Fruit fly (Drosophila melanogaster) whole organism, pupa: Measurements from ENCODE around the gene elm.

Experiments used
- CG10348 ChIP-seq: fragments of 200-800 bp; sonication (Bioruptor generic); IDR thresholded peaks from 2 replicates; pipeline ENCODE4 v1.3.6; 2022; ENCODE audit warnings: missing biosample characterization, missing genetic modification characterization
- CG12605 ChIP-seq: fragments of 200-800 bp; sonication (Bioruptor generic); IDR thresholded peaks from 2 replicates; pipeline ENCODE4 v1.3.6; 2022; ENCODE audit warnings: missing biosample characterization, missing genetic modification characterization
- CG13204 ChIP-seq: fragments of 200-800 bp; sonication (Bioruptor generic); optimal IDR thresholded peaks from 2 replicates; lab custom pipeline; 2018; ENCODE audit warnings: missing biosample characterization, mild to moderate bottlenecking, missing genetic modification characterization, moderate library complexity
- CG14655 ChIP-seq: fragments of 200-800 bp; sonication (Bioruptor generic); optimal IDR thresholded peaks from 3 replicates; lab custom pipeline; 2017; ENCODE audit warnings: mild to moderate bottlenecking, missing biosample characterization, missing genetic modification reagents, missing genetic modification characterization
- CG15710 ChIP-seq: fragments of 200-800 bp; sonication (Bioruptor generic); optimal IDR thresholded peaks from 2 replicates; lab custom pipeline; 2018; ENCODE audit warnings: missing biosample characterization, mild to moderate bottlenecking, missing genetic modification characterization, moderate library complexity
- CG17806 ChIP-seq: fragments of 200-800 bp; sonication (Bioruptor generic); optimal IDR thresholded peaks from 2 replicates; lab custom pipeline; 2018; ENCODE audit warnings: missing biosample characterization, mild to moderate bottlenecking, missing genetic modification characterization, moderate library complexity
- CG32121 ChIP-seq: fragments of 200-800 bp; sonication (Bioruptor generic); IDR thresholded peaks from 2 replicates; pipeline ENCODE4 v1.3.6; 2022; ENCODE audit warnings: missing biosample characterization, missing genetic modification characterization
- CG34367 ChIP-seq: fragments of 200-800 bp; sonication (Bioruptor generic); optimal IDR thresholded peaks from 2 replicates; lab custom pipeline; 2018; ENCODE audit warnings: missing biosample characterization, mild to moderate bottlenecking, missing genetic modification characterization
- CG4496 ChIP-seq: fragments of 200-800 bp; sonication (Bioruptor generic); IDR thresholded peaks from 3 replicates; pipeline ENCODE4 v1.3.6; 2022; ENCODE audit warnings: missing biosample characterization, missing genetic modification characterization
- CG8159 ChIP-seq: fragments of 200-800 bp; sonication (Bioruptor generic); optimal IDR thresholded peaks from 3 replicates; lab custom pipeline; 2018; ENCODE audit warnings: missing biosample characterization, mild to moderate bottlenecking, missing genetic modification characterization, moderate library complexity
- CG8301 ChIP-seq: fragments of 200-800 bp; sonication (Bioruptor generic); optimal IDR thresholded peaks from 2 replicates; lab custom pipeline; 2018; ENCODE audit warnings: missing biosample characterization, mild to moderate bottlenecking, missing genetic modification characterization
- CG9948 ChIP-seq: fragments of 200-800 bp; sonication (Bioruptor generic); optimal IDR thresholded peaks from 2 replicates; lab custom pipeline; 2018; ENCODE audit warnings: missing biosample characterization, mild to moderate bottlenecking, missing genetic modification characterization, moderate library complexity
- D1 ChIP-seq: fragments of 200-800 bp; sonication (Bioruptor generic); optimal IDR thresholded peaks from 2 replicates; lab custom pipeline; 2018; ENCODE audit warnings: missing biosample characterization, mild to moderate bottlenecking, missing genetic modification characterization, moderate library complexity
- EcR ChIP-seq: fragments of 200-800 bp; sonication (Bioruptor generic); optimal IDR thresholded peaks from 3 replicates; lab custom pipeline; 2019; ENCODE audit warnings: missing biosample characterization, missing genetic modification characterization, mild to moderate bottlenecking, moderate library complexity, missing genetic modification reagents
- Pif1A ChIP-seq: fragments of 200-800 bp; sonication (Bioruptor generic); optimal IDR thresholded peaks from 3 replicates; lab custom pipeline; 2016; ENCODE audit warnings: missing biosample characterization, missing genetic modification characterization
- Pif1B ChIP-seq: fragments of 200-800 bp; sonication (Bioruptor generic); optimal IDR thresholded peaks from 3 replicates; lab custom pipeline; 2016; ENCODE audit warnings: missing biosample characterization, missing genetic modification characterization
- Snoo ChIP-seq: fragments of 200-800 bp; sonication (Bioruptor generic); optimal IDR thresholded peaks from 3 replicates; lab custom pipeline; 2017; ENCODE audit warnings: missing biosample characterization, mild to moderate bottlenecking, missing genetic modification characterization, inconsistent platforms
- fd96Ca ChIP-seq: fragments of 200-800 bp; sonication (Bioruptor generic); IDR thresholded peaks from 3 replicates; pipeline ENCODE4 v1.3.6; 2022; ENCODE audit warnings: missing biosample characterization, missing genetic modification characterization
- gl ChIP-seq: fragments of 200-800 bp; sonication (Bioruptor generic); optimal IDR thresholded peaks from 2 replicates; lab custom pipeline; 2018; ENCODE audit warnings: missing biosample characterization, mild to moderate bottlenecking, missing genetic modification characterization
- rn ChIP-seq: fragments of 200-800 bp; sonication (Bioruptor generic); IDR thresholded peaks from 2 replicates; pipeline ENCODE4 v1.3.6; 2022; ENCODE audit warnings: missing biosample characterization, missing genetic modification characterization

elm gene

dm6 chr3R:5648569-5649476, 5.8 kb downstream of the elm start, which contains the start of the genes MTA1-like and Sec23:
Gene MTA1-like, minus strand, starts transcription at chr3R:5648738.
Gene Sec23, plus strand, starts transcription at chr3R:5649065.
- no peak for TF ChIP-seq CG32121 (GFP tag; lab: Robert Waterston, UW)
- peak; percentile 39 for TF ChIP-seq Snoo (tag; lab: Kevin White, UChicago)
- peak; percentile 33 for TF ChIP-seq CG9948 (tag; lab: Kevin White, UChicago)
- no peak for TF ChIP-seq CG13204 (GFP tag; lab: Kevin White, UChicago)
- TF ChIP-seq CG4496, result peak; percentile 47; the same call in 1 of the 3 replicates
- TF ChIP-seq CG8159 (tag; lab: Kevin White, UChicago), result peak; percentile 63
- no peak for TF ChIP-seq CG34367
- no peak for TF ChIP-seq EcR (GFP tag; lab: Kevin White, UChicago)
- TF ChIP-seq CG17806 (tag; lab: Kevin White, UChicago), result peak; percentile 22
- no peak for TF ChIP-seq CG14655 (GFP tag; lab: Kevin White, UChicago)
- TF ChIP-seq Pif1B (GFP tag; lab: Kevin White, UChicago), result peak; percentile 61
- TF ChIP-seq CG8301 (tag; lab: Kevin White, UChicago), result peak; percentile 9
- TF ChIP-seq fd96Ca (GFP tag; lab: Robert Waterston, UW), result peak; percentile 13; the same call in 2 of the 3 replicates
- no peak for TF ChIP-seq CG12605 (GFP tag; lab: Robert Waterston, UW)
- no peak for TF ChIP-seq D1 (tag; lab: Kevin White, UChicago)
- peak; percentile 43 for TF ChIP-seq Pif1A (GFP tag; lab: Kevin White, UChicago)
- TF ChIP-seq CG15710, result peak; percentile 44
- no peak for TF ChIP-seq rn
- TF ChIP-seq gl (tag; lab: Kevin White, UChicago), result no peak

- TF ChIP-seq Pif1A (GFP tag; lab: Kevin White, UChicago) (no peak), rn (no peak), EcR (GFP tag; lab: Kevin White, UChicago) (no peak), CG34367 (no peak), fd96Ca (GFP tag; lab: Robert Waterston, UW) (no peak), CG9948 (tag; lab: Kevin White, UChicago) (no peak), CG10348 (GFP tag; lab: Robert Waterston, UW) (no peak), CG8301 (tag; lab: Kevin White, UChicago) (no peak), CG32121 (GFP tag; lab: Robert Waterston, UW) (0 out of 2 replicates have a peak, but pooled peaks have one; percentile 41), gl (tag; lab: Kevin White, UChicago) (no peak), CG4496 (0 out of 3 replicates have a peak, but pooled peaks have one; percentile 21), Snoo (tag; lab: Kevin White, UChicago) (no peak), CG14655 (GFP tag; lab: Kevin White, UChicago) (no peak), D1 (tag; lab: Kevin White, UChicago) (no peak), Pif1B (GFP tag; lab: Kevin White, UChicago) (no peak)
These were observed 6.7 kb downstream of the elm start for dm6 chr3R:5647705-5648568.

- TF ChIP-seq EcR (GFP tag; lab: Kevin White, UChicago) (peak; percentile 8), D1 (tag; lab: Kevin White, UChicago) (no peak)
These were observed 11.2 kb downstream of the elm start for dm6 chr3R:5643421-5643820.

dm6 chr3R:5636519-5637430, 17.9 kb downstream of the elm start, which contains the start of the genes CG31548 and CG12170:
Gene CG31548, minus strand, starts transcription at chr3R:5636852.
Gene CG12170, plus strand, starts transcription at chr3R:5637234.
- TF ChIP-seq fd96Ca (GFP tag; lab: Robert Waterston, UW) (0 out of 3 replicates have a peak, but pooled peaks have one; percentile 6), CG17806 (tag; lab: Kevin White, UChicago) (peak; percentile 48), CG10348 (GFP tag; lab: Robert Waterston, UW) (no peak), CG12605 (GFP tag; lab: Robert Waterston, UW) (peak; percentile 12; the same call in 1 of the 2 replicates), CG15710 (peak; percentile 34), CG9948 (tag; lab: Kevin White, UChicago) (no peak), Snoo (tag; lab: Kevin White, UChicago) (peak; percentile 27)
- TF ChIP-seq, all 21 proteins: peak for 5

dm6 chr3R:5635524-5635923, 19.1 kb downstream of the elm start, which contains the start of gene CG31546:
Gene CG31546, minus strand, starts transcription at chr3R:5635624.
- no peak for TF ChIP-seq Pif1B (GFP tag; lab: Kevin White, UChicago)
- TF ChIP-seq, all 21 proteins: peak for 0
